Fruit fly (Drosophila melanogaster): ENCODE results near the gene Hsp27.
A peak's percentile ranks its signal among the peaks of the same experiment; 100 is the strongest.

Hsp27 gene

dm6 chr3L:9424528-9424911, 40.7 kb downstream of the Hsp27 start (continued):
- TF ChIP-seq E2f1 (GFP tag; IDR thresholded peaks at IDR 0.05) (no peak), Adf1 (GFP tag; IDR thresholded peaks at IDR 0.05) (no peak), CG10462 (GFP tag; optimal IDR thresholded peaks at IDR 0.05) (no peak), tx (GFP tag; optimal IDR thresholded peaks at IDR 0.05) (no peak), exex (tag; optimal IDR thresholded peaks at IDR 0.05) (no peak), Drgx (GFP tag; IDR thresholded peaks at IDR 0.05) (no peak), HLH3B (GFP tag; IDR thresholded peaks at IDR 0.05) (no peak), Usf (GFP tag; optimal IDR thresholded peaks at IDR 0.05) (no peak), odd (GFP tag; optimal IDR thresholded peaks at IDR 0.05) (peak; percentile 42), Lpt (GFP tag; optimal IDR thresholded peaks at IDR 0.05) (no peak), dmrt11E (tag; optimal IDR thresholded peaks at IDR 0.05) (peak; percentile 27), CG8281 (tag; optimal IDR thresholded peaks at IDR 0.05) (no peak), bbx (GFP tag; IDR thresholded peaks at IDR 0.05; ENCODE audit: partially characterized antibody) (no peak), inv (GFP tag; IDR thresholded peaks at IDR 0.05; ENCODE audit: partially characterized antibody) (no peak), scrt (GFP tag; optimal IDR thresholded peaks at IDR 0.05) (peak; percentile 23), CG4404 (GFP tag; IDR thresholded peaks at IDR 0.05) (no peak), Sox100B (GFP tag; optimal IDR thresholded peaks at IDR 0.05) (peak; percentile 21), Elba2 (GFP tag; optimal IDR thresholded peaks at IDR 0.05) (no peak), Doc3 (GFP tag; IDR thresholded peaks at IDR 0.05; ENCODE audit: partially characterized antibody) (no peak), CG10654 (GFP tag; optimal IDR thresholded peaks at IDR 0.05) (no peak), pros (GFP tag; optimal IDR thresholded peaks at IDR 0.05) (no peak), dmrt99B (tag; optimal IDR thresholded peaks at IDR 0.05) (peak; percentile 23), CG12299 (tag; optimal IDR thresholded peaks at IDR 0.05) (peak; percentile 56), CG14667 (GFP tag; IDR thresholded peaks at IDR 0.05) (no peak), Deaf1 (tag; optimal IDR thresholded peaks at IDR 0.05) (peak; percentile 14), CG18476 (GFP tag; optimal IDR thresholded peaks at IDR 0.05) (peak; percentile 41), Hr78 (GFP tag; optimal IDR thresholded peaks at IDR 0.05) (no peak), CG15269 (tag; optimal IDR thresholded peaks at IDR 0.05) (peak; percentile 70), CG16863 (GFP tag; optimal IDR thresholded peaks at IDR 0.05) (no peak), ftz-f1 (GFP tag; optimal IDR thresholded peaks at IDR 0.05) (no peak), Sin3A (optimal IDR thresholded peaks at IDR 0.05) (no peak), CG1603 (tag; optimal IDR thresholded peaks at IDR 0.05) (no peak), gem (tag; optimal IDR thresholded peaks at IDR 0.05) (peak; percentile 65), CG14965 (GFP tag; optimal IDR thresholded peaks at IDR 0.05; ENCODE audit: borderline replicate concordance) (no peak), CG6654 (GFP tag; optimal IDR thresholded peaks at IDR 0.05) (no peak), CG4282 (GFP tag; optimal IDR thresholded peaks at IDR 0.05) (no peak), CG18619 (GFP tag; optimal IDR thresholded peaks at IDR 0.05) (no peak), C15 (GFP tag; IDR thresholded peaks at IDR 0.05) (no peak), Six4 (GFP tag; optimal IDR thresholded peaks at IDR 0.05) (no peak), vfl (GFP tag; optimal IDR thresholded peaks at IDR 0.05) (no peak), ro (GFP tag; IDR thresholded peaks at IDR 0.05) (no peak), CG10321 (GFP tag; IDR thresholded peaks at IDR 0.05) (no peak), Hey (tag; optimal IDR thresholded peaks at IDR 0.05) (no peak), CG3407 (GFP tag; optimal IDR thresholded peaks at IDR 0.05) (no peak), CG12219 (GFP tag; optimal IDR thresholded peaks at IDR 0.05) (no peak), CG6854 (GFP tag; optimal IDR thresholded peaks at IDR 0.05) (peak; percentile 18), mirr (GFP tag; optimal IDR thresholded peaks at IDR 0.05) (no peak), B-H2 (GFP tag; optimal IDR thresholded peaks at IDR 0.05) (no peak), luna (GFP tag; optimal IDR thresholded peaks at IDR 0.05) (no peak), CG10147 (GFP tag; optimal IDR thresholded peaks at IDR 0.05) (peak; percentile 22), Hr51 (GFP tag; optimal IDR thresholded peaks at IDR 0.05) (peak in 1 of 2 experiments; percentile 71), CG4360 (GFP tag; IDR thresholded peaks at IDR 0.05) (no peak)
